Fruit fly (Drosophila melanogaster) whole organism, embryonic: ENCODE data around the gene CG13829.

Experiments used
- Adf1 ChIP-seq: fragments of 200-800 bp; sonication (Bioruptor generic); IDR thresholded peaks from 2 replicates; pipeline ENCODE4 v1.3.6; 2022; ENCODE audit warnings: missing biosample characterization, missing genetic modification characterization
- CG10565 ChIP-seq: fragments of 200-800 bp; sonication (Bioruptor generic); optimal IDR thresholded peaks from 3 replicates; lab custom pipeline; 2016; ENCODE audit warnings: missing biosample characterization, mild to moderate bottlenecking, missing genetic modification characterization
- CG12299 ChIP-seq: fragments of 200-800 bp; sonication (Bioruptor generic); optimal IDR thresholded peaks from 2 replicates; lab custom pipeline; 2018; ENCODE audit warnings: missing biosample characterization, mild to moderate bottlenecking, missing genetic modification characterization
- CG12391 ChIP-seq: fragments of 200-800 bp; sonication (Bioruptor generic); optimal IDR thresholded peaks from 3 replicates; lab custom pipeline; 2018; ENCODE audit warnings: missing biosample characterization, mild to moderate bottlenecking, missing genetic modification characterization, moderate library complexity
- CG12769 ChIP-seq: fragments of 200-800 bp; sonication (Bioruptor generic); optimal IDR thresholded peaks from 2 replicates; lab custom pipeline; 2019; ENCODE audit warnings: missing biosample characterization, mild to moderate bottlenecking, missing genetic modification characterization, moderate library complexity
- CG12942 ChIP-seq: fragments of 200-800 bp; sonication (Bioruptor generic); optimal IDR thresholded peaks from 3 replicates; lab custom pipeline; 2016; ENCODE audit warnings: missing biosample characterization, missing genetic modification characterization
- CG14860 ChIP-seq: fragments of 200-800 bp; sonication (Bioruptor generic); IDR thresholded peaks from 3 replicates; pipeline ENCODE4 v1.3.6; 2022; ENCODE audit warnings: missing biosample characterization, missing genetic modification characterization; ENCODE audit not compliant: partially characterized antibody
- CG15514 ChIP-seq: fragments of 200-800 bp; sonication (Bioruptor generic); optimal IDR thresholded peaks from 3 replicates; lab custom pipeline; 2017; ENCODE audit warnings: missing biosample characterization, missing genetic modification characterization, mild to moderate bottlenecking, moderate library complexity, missing genetic modification reagents
- CG17829 ChIP-seq: fragments of 200-800 bp; optimal IDR thresholded peaks from 2 replicates; lab custom pipeline; 2019; ENCODE audit warnings: missing biosample characterization, mild to moderate bottlenecking, missing genetic modification characterization, moderate library complexity
- CG18262 ChIP-seq: fragments of 200-800 bp; optimal IDR thresholded peaks from 3 replicates; lab custom pipeline; 2019; ENCODE audit warnings: missing biosample characterization, mild to moderate bottlenecking, missing genetic modification characterization, moderate library complexity
- CG18619 ChIP-seq: fragments of 200-800 bp; sonication (Bioruptor generic); optimal IDR thresholded peaks from 3 replicates; lab custom pipeline; 2017; ENCODE audit warnings: missing biosample characterization, mild to moderate bottlenecking, missing genetic modification characterization
- CG2712 ChIP-seq: fragments of 200-800 bp; optimal IDR thresholded peaks from 3 replicates; lab custom pipeline; 2019; ENCODE audit warnings: missing biosample characterization, mild to moderate bottlenecking, missing genetic modification characterization, moderate library complexity
- CG2875 ChIP-seq: fragments of 200-800 bp; sonication (Bioruptor generic); optimal IDR thresholded peaks from 2 replicates; lab custom pipeline; 2017; ENCODE audit warnings: missing biosample characterization, mild to moderate bottlenecking, missing genetic modification characterization, missing genetic modification reagents
- CG4424 ChIP-seq: fragments of 200-800 bp; sonication (Bioruptor generic); optimal IDR thresholded peaks from 3 replicates; lab custom pipeline; 2016; ENCODE audit warnings: missing biosample characterization, missing genetic modification characterization
- CG4617 ChIP-seq: fragments of 200-800 bp; sonication (Bioruptor generic); optimal IDR thresholded peaks from 3 replicates; lab custom pipeline; 2016; ENCODE audit warnings: missing biosample characterization, missing genetic modification characterization, borderline replicate concordance
- CG6654 ChIP-seq: fragments of 200-800 bp; sonication (Bioruptor generic); optimal IDR thresholded peaks from 2 replicates; lab custom pipeline; 2017; ENCODE audit warnings: missing biosample characterization, mild to moderate bottlenecking, missing genetic modification characterization
- Dref ChIP-seq: fragments of 200-800 bp; sonication (Bioruptor generic); IDR thresholded peaks from 2 replicates; pipeline ENCODE4 v1.3.6; 2022; ENCODE audit warnings: missing biosample characterization, missing genetic modification characterization
- Eip74EF ChIP-seq, 2 experiments: fragments of 200-800 bp in 1 of 2; fragments of >200 bp in 1 of 2; sonication (Bioruptor generic) in 1 of 2; optimal IDR thresholded peaks; 2 replicates each; lab custom pipeline; 2017 to 2019; ENCODE audit warnings: missing biosample characterization in 2 of 2, missing genetic modification characterization in 2 of 2, mild to moderate bottlenecking in 1 of 2, moderate library complexity in 1 of 2
- Fer2 ChIP-seq: fragments of 200-800 bp; sonication (Bioruptor generic); optimal IDR thresholded peaks from 2 replicates; lab custom pipeline; 2018; ENCODE audit warnings: missing biosample characterization, mild to moderate bottlenecking, missing genetic modification characterization, moderate library complexity
- HHEX ChIP-seq: fragments of 200-800 bp; sonication (Bioruptor generic); optimal IDR thresholded peaks from 3 replicates; lab custom pipeline; 2017; ENCODE audit warnings: missing biosample characterization, mild to moderate bottlenecking, missing genetic modification characterization, missing genetic modification reagents
- MTF-1 ChIP-seq: fragments of 200-800 bp; sonication (Bioruptor generic); optimal IDR thresholded peaks from 2 replicates; lab custom pipeline; 2018; ENCODE audit warnings: missing biosample characterization, mild to moderate bottlenecking, missing genetic modification characterization, borderline replicate concordance
- Myb ChIP-seq: fragments of 200-800 bp; sonication (Bioruptor generic); optimal IDR thresholded peaks from 2 replicates; lab custom pipeline; 2016; ENCODE audit warnings: missing biosample characterization, missing genetic modification characterization
- NC2β ChIP-seq: fragments of 200-800 bp; sonication (Bioruptor generic); optimal IDR thresholded peaks from 2 replicates; lab custom pipeline; 2016; ENCODE audit warnings: missing biosample characterization, missing genetic modification characterization
- NfI ChIP-seq: fragments of 200-800 bp; sonication (Bioruptor generic); optimal IDR thresholded peaks from 3 replicates; lab custom pipeline; 2018; ENCODE audit warnings: missing biosample characterization, mild to moderate bottlenecking, missing genetic modification characterization, moderate library complexity
- Opbp ChIP-seq: fragments of 200-800 bp; sonication (Bioruptor generic); IDR thresholded peaks from 3 replicates; pipeline ENCODE4 v1.3.6; 2022; ENCODE audit warnings: missing biosample characterization, missing genetic modification characterization; ENCODE audit not compliant: partially characterized antibody
- Sin3A ChIP-seq: fragments of >200 bp; optimal IDR thresholded peaks from 2 replicates; lab custom pipeline; 2018
- Sry-β ChIP-seq: fragments of 200-800 bp; sonication (Bioruptor generic); optimal IDR thresholded peaks from 2 replicates; lab custom pipeline; 2018; ENCODE audit warnings: missing biosample characterization, mild to moderate bottlenecking, missing genetic modification characterization, moderate library complexity
- Xbp1 ChIP-seq: fragments of 200-800 bp; sonication (Bioruptor generic); optimal IDR thresholded peaks from 3 replicates; lab custom pipeline; 2016; ENCODE audit warnings: missing biosample characterization, mild to moderate bottlenecking, missing genetic modification characterization
- chif ChIP-seq, 2 experiments: fragments of 200-800 bp; sonication (Bioruptor generic); optimal IDR thresholded peaks; 3 replicates each; lab custom pipeline; 2016; ENCODE audit warnings: missing biosample characterization in 2 of 2, missing genetic modification characterization in 2 of 2
- dysf ChIP-seq: fragments of 200-800 bp; sonication (Bioruptor generic); IDR thresholded peaks from 3 replicates; pipeline ENCODE4 v1.3.6; 2022; ENCODE audit warnings: missing biosample characterization, missing genetic modification characterization
- ems ChIP-seq: fragments of 200-800 bp; sonication (Bioruptor generic); optimal IDR thresholded peaks from 3 replicates; lab custom pipeline; 2016; ENCODE audit warnings: missing biosample characterization, missing genetic modification characterization
- fru ChIP-seq: fragments of >200 bp; optimal IDR thresholded peaks from 2 replicates; lab custom pipeline; 2017
- fu2 ChIP-seq: fragments of 200-800 bp; sonication (Bioruptor generic); optimal IDR thresholded peaks from 2 replicates; lab custom pipeline; 2016; ENCODE audit warnings: missing biosample characterization, missing genetic modification characterization
- gro ChIP-seq: fragments of 200-800 bp; sonication (Bioruptor generic); optimal IDR thresholded peaks from 2 replicates; lab custom pipeline; 2016; ENCODE audit warnings: missing biosample characterization, missing genetic modification characterization
- jing ChIP-seq: fragments of 200-800 bp; sonication (Bioruptor generic); optimal IDR thresholded peaks from 2 replicates; lab custom pipeline; 2018; ENCODE audit warnings: missing biosample characterization, mild to moderate bottlenecking, missing genetic modification characterization
- lbe ChIP-seq: fragments of 200-800 bp; sonication (Bioruptor generic); optimal IDR thresholded peaks from 2 replicates; lab custom pipeline; 2016; ENCODE audit warnings: missing biosample characterization, mild to moderate bottlenecking, missing genetic modification characterization
- lov ChIP-seq, 2 experiments: fragments of 200-800 bp in 1 of 2; fragments of >200 bp in 1 of 2; sonication (Bioruptor generic) in 1 of 2; IDR thresholded peaks in 1 of 2; optimal IDR thresholded peaks in 1 of 2; 2 replicates in 1 of 2; 3 replicates in 1 of 2; pipeline versions ENCODE4 v1.3.6 to Lab custom; 2017 to 2022; ENCODE audit warnings: missing biosample characterization in 1 of 2, missing genetic modification characterization in 1 of 2
- nau ChIP-seq: fragments of 200-800 bp; sonication (Bioruptor generic); optimal IDR thresholded peaks from 3 replicates; lab custom pipeline; 2017; ENCODE audit warnings: missing biosample characterization, mild to moderate bottlenecking, missing genetic modification characterization, missing genetic modification reagents
- odd ChIP-seq: fragments of 200-800 bp; sonication (Bioruptor generic); optimal IDR thresholded peaks from 2 replicates; lab custom pipeline; 2017; ENCODE audit warnings: missing biosample characterization, mild to moderate bottlenecking, missing genetic modification characterization
- pros ChIP-seq: fragments of 200-800 bp; sonication (Bioruptor generic); optimal IDR thresholded peaks from 3 replicates; lab custom pipeline; 2019; ENCODE audit warnings: missing biosample characterization, mild to moderate bottlenecking, missing genetic modification characterization, moderate library complexity
- psq ChIP-seq: fragments of 200-800 bp; sonication (Bioruptor generic); optimal IDR thresholded peaks from 2 replicates; lab custom pipeline; 2017; ENCODE audit warnings: missing biosample characterization, missing genetic modification characterization
- rib ChIP-seq: fragments of 200-800 bp; sonication (Bioruptor generic); IDR thresholded peaks from 2 replicates; pipeline ENCODE4 v1.3.6; 2022; ENCODE audit warnings: missing biosample characterization, missing genetic modification characterization
- row ChIP-seq: fragments of 200-800 bp; sonication (Bioruptor generic); IDR thresholded peaks from 3 replicates; pipeline ENCODE4 v1.3.6; 2022; ENCODE audit warnings: missing biosample characterization, missing genetic modification characterization
- sna ChIP-seq: fragments of 200-800 bp; sonication (Bioruptor generic); IDR thresholded peaks from 2 replicates; pipeline ENCODE4 v1.3.6; 2022; ENCODE audit warnings: missing biosample characterization, missing genetic modification characterization; ENCODE audit not compliant: partially characterized antibody
- tna ChIP-seq: fragments of 200-800 bp; sonication (Bioruptor generic); IDR thresholded peaks from 2 replicates; pipeline ENCODE4 v1.3.6; 2022; ENCODE audit warnings: missing biosample characterization, missing genetic modification characterization; ENCODE audit not compliant: partially characterized antibody
- trem ChIP-seq: fragments of 200-800 bp; optimal IDR thresholded peaks from 3 replicates; lab custom pipeline; 2019; ENCODE audit warnings: missing biosample characterization, mild to moderate bottlenecking, missing genetic modification characterization, moderate library complexity
- wek ChIP-seq: fragments of 200-800 bp; sonication (Bioruptor generic); optimal IDR thresholded peaks from 3 replicates; lab custom pipeline; 2018; ENCODE audit warnings: missing biosample characterization, mild to moderate bottlenecking, missing genetic modification characterization, moderate library complexity
- zen ChIP-seq: fragments of 200-800 bp; sonication (Bioruptor generic); optimal IDR thresholded peaks from 3 replicates; lab custom pipeline; 2018; ENCODE audit warnings: missing biosample characterization, mild to moderate bottlenecking, missing genetic modification characterization, moderate library complexity
- zfh1 ChIP-seq: fragments of 200-800 bp; sonication (Bioruptor generic); IDR thresholded peaks from 3 replicates; pipeline ENCODE4 v1.3.6; 2022; ENCODE audit warnings: missing biosample characterization, missing genetic modification characterization

CG13829 gene

dm6 chr3R:23157664-23158151, 3.4 kb downstream of the CG13829 start, which contains the start of gene unk:
Gene unk, minus strand, starts transcription at chr3R:23157862.
- peak; percentile 54 for TF ChIP-seq gro (GFP tag; lab: Kevin White, UChicago)
- TF ChIP-seq CG10565 (GFP tag; lab: Kevin White, UChicago): no peak
- TF ChIP-seq CG17829 (tag; lab: Kevin White, UChicago): peak; percentile 71
- TF ChIP-seq Dref (GFP tag; lab: Robert Waterston, UW): peak; percentile 99
- TF ChIP-seq fru: no peak
- peak; percentile 60 for TF ChIP-seq rib (GFP tag; lab: Robert Waterston, UW)
- TF ChIP-seq CG18619: no peak
- TF ChIP-seq CG12769 (tag; lab: Kevin White, UChicago): no peak
- no peak for TF ChIP-seq psq (GFP tag; lab: Kevin White, UChicago)
- no peak for TF ChIP-seq CG18262 (tag; lab: Kevin White, UChicago)
- peak; percentile 97 for TF ChIP-seq sna
- TF ChIP-seq pros (GFP tag; lab: Kevin White, UChicago): no peak
- peak; percentile 99 for TF ChIP-seq Opbp (GFP tag; lab: Robert Waterston, UW)
- TF ChIP-seq Sin3A (lab: Kevin White, UChicago): peak; percentile 83
- peak; percentile 24 for TF ChIP-seq ems
- TF ChIP-seq odd (GFP tag; lab: Kevin White, UChicago): no peak
- 0 out of 3 replicates have a peak, but pooled peaks have one; percentile 11 for TF ChIP-seq zfh1
- peak; percentile 23 for TF ChIP-seq CG12391 (tag; lab: Kevin White, UChicago)
- TF ChIP-seq Eip74EF (GFP tag; optimal IDR thresholded peaks at IDR 0.05; lab: Kevin White, UChicago): no peak
- no peak for TF ChIP-seq lov (optimal IDR thresholded peaks at IDR 0.05; lab: Kevin White, UChicago)
- TF ChIP-seq lov (GFP tag; IDR thresholded peaks at IDR 0.05; lab: Robert Waterston, UW): no peak
- no peak for TF ChIP-seq HHEX
- peak; percentile 38 for TF ChIP-seq trem (tag; lab: Kevin White, UChicago)
- 0 out of 2 replicates have a peak, but pooled peaks have one; percentile 6 for TF ChIP-seq Adf1 (GFP tag; lab: Robert Waterston, UW)
- TF ChIP-seq zen (tag; lab: Kevin White, UChicago): peak; percentile 20
- peak; percentile 50 for TF ChIP-seq lbe
- peak; percentile 62 for TF ChIP-seq NC2β (GFP tag; lab: Kevin White, UChicago)
- no peak for TF ChIP-seq nau
- TF ChIP-seq jing (GFP tag; lab: Kevin White, UChicago): no peak
- TF ChIP-seq CG4424 (GFP tag; lab: Kevin White, UChicago): no peak
- peak; percentile 62 for TF ChIP-seq Myb (GFP tag; lab: Kevin White, UChicago)
- peak; percentile 62 for TF ChIP-seq CG2712 (tag; lab: Kevin White, UChicago)
- peak; percentile 94 for TF ChIP-seq CG14860 (GFP tag; lab: Robert Waterston, UW)
- no peak for TF ChIP-seq chif (GFP tag; optimal IDR thresholded peaks at IDR 0.05; lab: Kevin White, UChicago)
- TF ChIP-seq CG4617 (GFP tag; lab: Kevin White, UChicago): peak; percentile 27
- TF ChIP-seq fu2 (GFP tag; lab: Kevin White, UChicago): peak; percentile 9
- no peak for TF ChIP-seq CG6654 (GFP tag; lab: Kevin White, UChicago)
- no peak for TF ChIP-seq dysf
- TF ChIP-seq tna (GFP tag; lab: Robert Waterston, UW): peak; percentile 96
- no peak for TF ChIP-seq NfI
- TF ChIP-seq row (GFP tag; lab: Robert Waterston, UW): peak; percentile 57; the same call in 2 of the 3 replicates
- no peak for TF ChIP-seq Sry-β (GFP tag; lab: Kevin White, UChicago)
- no peak for TF ChIP-seq MTF-1 (GFP tag; lab: Kevin White, UChicago)
- no peak for TF ChIP-seq CG2875 (GFP tag; lab: Kevin White, UChicago)
- no peak for TF ChIP-seq CG12299
- TF ChIP-seq CG15514 (GFP tag; lab: Kevin White, UChicago): peak; percentile 39
- TF ChIP-seq CG12942 (GFP tag; lab: Kevin White, UChicago): no peak
- no peak for TF ChIP-seq Fer2 (tag; lab: Kevin White, UChicago)
- TF ChIP-seq wek (GFP tag; lab: Kevin White, UChicago): no peak
- TF ChIP-seq Xbp1 (GFP tag; lab: Kevin White, UChicago): peak; percentile 22
